Worm (Caenorhabditis elegans): Measurements from ENCODE around the gene cope-1.

cope-1 gene

ce11 chrIII:13409498-13409897 lies 16.6 kb upstream of the cope-1 start, which contains the start of gene myo-6:
Gene myo-6 (plus strand): TSS chrIII:13409798.
- TF ChIP-seq lin-39 (tag; optimal IDR thresholded peaks at IDR 0.05), result no peak
- TF ChIP-seq ztf-11 (tag; optimal IDR thresholded peaks at IDR 0.05), result no peak
- no peak for TF ChIP-seq ceh-82 (tag; optimal IDR thresholded peaks at IDR 0.05)
- no peak for TF ChIP-seq sma-9 (GFP tag; optimal IDR thresholded peaks at IDR 0.05)
- no peak for TF ChIP-seq sma-9 (tag; optimal IDR thresholded peaks at IDR 0.05)
- TF ChIP-seq F13H6.1 (tag; optimal IDR thresholded peaks at IDR 0.05), result no peak
- no peak for TF ChIP-seq ztf-1 (GFP tag; conservative IDR thresholded peaks at IDR 0.05)
- no peak for TF ChIP-seq snpc-4 (tag; optimal IDR thresholded peaks at IDR 0.05)
- no peak for TF ChIP-seq skn-1 (tag; optimal IDR thresholded peaks at IDR 0.05)
- no peak for TF ChIP-seq Y55F3AM.14 (GFP tag; optimal IDR thresholded peaks at IDR 0.05)
- TF ChIP-seq mbf-1 (tag; optimal IDR thresholded peaks at IDR 0.05), result no peak
- no peak for TF ChIP-seq unc-55 (GFP tag; optimal IDR thresholded peaks at IDR 0.05)
- no peak for TF ChIP-seq peb-1 (tag; optimal IDR thresholded peaks at IDR 0.05)
- TF ChIP-seq nhr-25 (tag; optimal IDR thresholded peaks at IDR 0.05), result no peak
- no peak for TF ChIP-seq mdl-1 (tag; optimal IDR thresholded peaks at IDR 0.05)
- TF ChIP-seq nhr-12 (tag; optimal IDR thresholded peaks at IDR 0.05), result no peak
- no peak for TF ChIP-seq unc-62 (GFP tag; optimal IDR thresholded peaks at IDR 0.05)

- TF ChIP-seq dmd-4 (tag; optimal IDR thresholded peaks at IDR 0.05) (no peak), fos-1 (tag; optimal IDR thresholded peaks at IDR 0.05) (peak; percentile 24)
Measured at ce11 chrIII:13411202-13411601, 14.9 kb upstream of the cope-1 start.

- TF ChIP-seq nhr-12 (tag; optimal IDR thresholded peaks at IDR 0.05), result no peak
- TF ChIP-seq sma-3 (GFP tag; optimal IDR thresholded peaks at IDR 0.05), result no peak
- TF ChIP-seq nhr-77 (tag; optimal IDR thresholded peaks at IDR 0.05), result no peak
- TF ChIP-seq unc-39 (tag; optimal IDR thresholded peaks at IDR 0.05), result no peak
- no peak for TF ChIP-seq egl-27 (tag; optimal IDR thresholded peaks at IDR 0.05)
- no peak for TF ChIP-seq ceh-16 (tag; optimal IDR thresholded peaks at IDR 0.05)
- TF ChIP-seq peb-1 (tag; optimal IDR thresholded peaks at IDR 0.05), result no peak
Measured at ce11 chrIII:13418975-13419374, 7.1 kb upstream of the cope-1 start.

ce11 chrIII:13423414-13423813 lies 2.6 kb upstream of the cope-1 start, which contains the start of gene exo-1:
Gene exo-1 (plus strand): TSS chrIII:13423514.
- TF ChIP-seq zag-1 (tag; optimal IDR thresholded peaks at IDR 0.05), result peak; percentile 1
- no peak for TF ChIP-seq nhr-23 (tag; optimal IDR thresholded peaks at IDR 0.05)
- peak; percentile 41 for TF ChIP-seq C34F6.9 (tag; optimal IDR thresholded peaks at IDR 0.05)
- no peak for TF ChIP-seq unc-62 (GFP tag; optimal IDR thresholded peaks at IDR 0.05)
- TF ChIP-seq alr-1 (tag; optimal IDR thresholded peaks at IDR 0.05), result no peak
- TF ChIP-seq mab-5 (tag; optimal IDR thresholded peaks at IDR 0.05), result no peak
- no peak for TF ChIP-seq skn-1 (tag; optimal IDR thresholded peaks at IDR 0.05)
- TF ChIP-seq aly-2 (tag; optimal IDR thresholded peaks at IDR 0.05), result no peak
- no peak for TF ChIP-seq peb-1 (tag; optimal IDR thresholded peaks at IDR 0.05)
- peak; percentile 63 for TF ChIP-seq fos-1 (tag; optimal IDR thresholded peaks at IDR 0.05)
- no peak for TF ChIP-seq ztf-1 (GFP tag; conservative IDR thresholded peaks at IDR 0.05)
- peak; percentile 70 for TF ChIP-seq sma-3 (GFP tag; optimal IDR thresholded peaks at IDR 0.05)
- TF ChIP-seq snpc-4 (tag; optimal IDR thresholded peaks at IDR 0.05), result peak; percentile 53
- peak; percentile 26 for TF ChIP-seq sma-9 (GFP tag; optimal IDR thresholded peaks at IDR 0.05)
- no peak for TF ChIP-seq sma-9 (tag; optimal IDR thresholded peaks at IDR 0.05)
- no peak for TF ChIP-seq nhr-11 (tag; optimal IDR thresholded peaks at IDR 0.05)
- no peak for TF ChIP-seq nhr-10 (tag; optimal IDR thresholded peaks at IDR 0.05)
- no peak for TF ChIP-seq ceh-82 (tag; optimal IDR thresholded peaks at IDR 0.05)
- no peak for TF ChIP-seq ztf-11 (tag; optimal IDR thresholded peaks at IDR 0.05)
- TF ChIP-seq sem-4 (tag; optimal IDR thresholded peaks at IDR 0.05), result no peak
- no peak for TF ChIP-seq lin-11 (tag; optimal IDR thresholded peaks at IDR 0.05)
- TF ChIP-seq ceh-16 (tag; optimal IDR thresholded peaks at IDR 0.05), result no peak
- peak; percentile 66 for TF ChIP-seq crh-2 (tag; optimal IDR thresholded peaks at IDR 0.05)
- TF ChIP-seq nhr-21 (tag; optimal IDR thresholded peaks at IDR 0.05), result no peak
- peak in 1 of 2 experiments; percentile 77 for TF ChIP-seq lsy-2 (tag; optimal IDR thresholded peaks at IDR 0.05)
- no peak for TF ChIP-seq dmd-4 (tag; optimal IDR thresholded peaks at IDR 0.05)
- TF ChIP-seq lin-13 (GFP tag; optimal IDR thresholded peaks at IDR 0.05), result peak; percentile 75
- no peak for TF ChIP-seq egl-27 (tag; optimal IDR thresholded peaks at IDR 0.05)
- no peak for TF ChIP-seq nhr-12 (tag; optimal IDR thresholded peaks at IDR 0.05)
- no peak for TF ChIP-seq unc-39 (tag; optimal IDR thresholded peaks at IDR 0.05)
- TF ChIP-seq nhr-6 (tag; optimal IDR thresholded peaks at IDR 0.05), result no peak
- peak; percentile 91 for TF ChIP-seq gmeb-1 (tag; optimal IDR thresholded peaks at IDR 0.05)
- peak; percentile 63 for TF ChIP-seq nhr-25 (tag; optimal IDR thresholded peaks at IDR 0.05)
- TF ChIP-seq mbf-1 (tag; optimal IDR thresholded peaks at IDR 0.05), result no peak
- no peak for TF ChIP-seq nhr-237 (tag; optimal IDR thresholded peaks at IDR 0.05)
- no peak for TF ChIP-seq R02D3.7 (tag; optimal IDR thresholded peaks at IDR 0.05)
- TF ChIP-seq ZK546.5 (tag; optimal IDR thresholded peaks at IDR 0.05), result no peak
- TF ChIP-seq nhr-129 (tag; optimal IDR thresholded peaks at IDR 0.05), result peak; percentile 70
- no peak for TF ChIP-seq elt-1 (tag; optimal IDR thresholded peaks at IDR 0.05)
- TF ChIP-seq ztf-4 (tag; optimal IDR thresholded peaks at IDR 0.05), result no peak
- no peak for TF ChIP-seq lin-39 (tag; optimal IDR thresholded peaks at IDR 0.05)
- TF ChIP-seq ama-1 (optimal IDR thresholded peaks at IDR 0.05), result no peak

Measured in whole organism, L2 larva.